Fruit fly (Drosophila melanogaster): ENCODE results near the gene mnb.

The mnb gene

dm6 chrX:17850179-17850578 is 36.8 kb downstream of the mnb start, which contains the start of the genes CG15814 and Spt7 (continued):
- no peak for TF ChIP-seq CG12744 (GFP tag; optimal IDR thresholded peaks at IDR 0.05)
- no peak for TF ChIP-seq Ets65A (GFP tag)
- no peak for TF ChIP-seq crol (GFP tag; IDR thresholded peaks at IDR 0.05)
- peak; percentile 37 for TF ChIP-seq CG3163 (GFP tag; optimal IDR thresholded peaks at IDR 0.05)
- no peak for TF ChIP-seq CG1832 (GFP tag; optimal IDR thresholded peaks at IDR 0.05)
- peak; percentile 66; the same call in 2 of the 3 replicates for TF ChIP-seq hb (GFP tag; IDR thresholded peaks at IDR 0.05; ENCODE audit: partially characterized antibody)
- peak; percentile 85 for TF ChIP-seq HLH4C (GFP tag; IDR thresholded peaks at IDR 0.05; ENCODE audit: partially characterized antibody)
- TF ChIP-seq ase (GFP tag; IDR thresholded peaks at IDR 0.05) = no peak
- no peak for TF ChIP-seq CG30431 (GFP tag; optimal IDR thresholded peaks at IDR 0.05)
- no peak for TF ChIP-seq CG31388 (GFP tag; optimal IDR thresholded peaks at IDR 0.05)
- TF ChIP-seq repo (GFP tag; optimal IDR thresholded peaks at IDR 0.05) = peak; percentile 6
- peak; percentile 92 for TF ChIP-seq bbx (GFP tag; IDR thresholded peaks at IDR 0.05; ENCODE audit: partially characterized antibody)
- TF ChIP-seq CG8089 (GFP tag; optimal IDR thresholded peaks at IDR 0.05) = peak; percentile 12
- peak; percentile 27 for TF ChIP-seq CG13123 (GFP tag; optimal IDR thresholded peaks at IDR 0.05)
- TF ChIP-seq unpg (GFP tag; optimal IDR thresholded peaks at IDR 0.05) = peak; percentile 13
- peak; percentile 88 for TF ChIP-seq Bgb (GFP tag; IDR thresholded peaks at IDR 0.05; ENCODE audit: partially characterized antibody)
- no peak for TF ChIP-seq CG32767 (GFP tag; IDR thresholded peaks at IDR 0.05)
- TF ChIP-seq pfk (GFP tag; optimal IDR thresholded peaks at IDR 0.05) = peak; percentile 62
- TF ChIP-seq chinmo (GFP tag; IDR thresholded peaks at IDR 0.05; ENCODE audit: partially characterized antibody) = peak; percentile 94
- peak; percentile 23 for TF ChIP-seq B-H2 (GFP tag; optimal IDR thresholded peaks at IDR 0.05)
- no peak for TF ChIP-seq TFAM (GFP tag; optimal IDR thresholded peaks at IDR 0.05)
- TF ChIP-seq insv (GFP tag; optimal IDR thresholded peaks at IDR 0.05) = peak in 1 of 2 experiments; percentile 55
- peak; percentile 50 for TF ChIP-seq CG18599 (GFP tag; optimal IDR thresholded peaks at IDR 0.05)
- TF ChIP-seq CG4730 (GFP tag; IDR thresholded peaks at IDR 0.05) = no peak
- TF ChIP-seq jigr1 (GFP tag; IDR thresholded peaks at IDR 0.05) = no peak
- no peak for TF ChIP-seq CG7745 (tag; optimal IDR thresholded peaks at IDR 0.05)
- TF ChIP-seq CG3281 (GFP tag; optimal IDR thresholded peaks at IDR 0.05) = no peak
- peak; percentile 84 for TF ChIP-seq Opbp (GFP tag; IDR thresholded peaks at IDR 0.05; ENCODE audit: partially characterized antibody)
- peak; percentile 29; the same call in 1 of the 2 replicates for TF ChIP-seq Atf6 (GFP tag; IDR thresholded peaks at IDR 0.05)
- TF ChIP-seq CG3847 (GFP tag; IDR thresholded peaks at IDR 0.05) = peak; percentile 48
- no peak for TF ChIP-seq Drgx (GFP tag; IDR thresholded peaks at IDR 0.05)
- peak; percentile 32 for TF ChIP-seq CG30020 (tag; optimal IDR thresholded peaks at IDR 0.05)
- 0 out of 3 replicates have a peak, but pooled peaks have one; percentile 31 for TF ChIP-seq CG11456 (GFP tag; IDR thresholded peaks at IDR 0.05)
- no peak for TF ChIP-seq tll (GFP tag; optimal IDR thresholded peaks at IDR 0.05)
- TF ChIP-seq CG1792 (GFP tag; optimal IDR thresholded peaks at IDR 0.05) = peak; percentile 34
- TF ChIP-seq CG34224 (GFP tag; IDR thresholded peaks at IDR 0.05; ENCODE audit: partially characterized antibody) = peak; percentile 89
- TF ChIP-seq pzg (GFP tag; optimal IDR thresholded peaks at IDR 0.05) = peak; percentile 85
- peak; percentile 85 for TF ChIP-seq Dref (GFP tag; IDR thresholded peaks at IDR 0.05)
- TF ChIP-seq CG11695 (GFP tag; IDR thresholded peaks at IDR 0.05) = no peak
- no peak for TF ChIP-seq HLH3B (GFP tag; IDR thresholded peaks at IDR 0.05)
- TF ChIP-seq tx (GFP tag; optimal IDR thresholded peaks at IDR 0.05) = peak; percentile 15
- TF ChIP-seq her (GFP tag; optimal IDR thresholded peaks at IDR 0.05) = peak; percentile 53
- peak; percentile 58 for TF ChIP-seq E2f2 (GFP tag; IDR thresholded peaks at IDR 0.05)
- peak; percentile 21 for TF ChIP-seq HLH54F (GFP tag; optimal IDR thresholded peaks at IDR 0.05)
- peak; percentile 34 for TF ChIP-seq Lhr (GFP tag; optimal IDR thresholded peaks at IDR 0.05)
- TF ChIP-seq CG15601 (tag; optimal IDR thresholded peaks at IDR 0.05) = peak; percentile 40
- TF ChIP-seq wek (GFP tag; optimal IDR thresholded peaks at IDR 0.05) = peak; percentile 35
- peak; percentile 30 for TF ChIP-seq CG33557 (GFP tag; optimal IDR thresholded peaks at IDR 0.05)
- TF ChIP-seq grn (GFP tag; optimal IDR thresholded peaks at IDR 0.05) = peak; percentile 32
- TF ChIP-seq Bdp1 (GFP tag; optimal IDR thresholded peaks at IDR 0.05) = no peak
- TF ChIP-seq HmgZ (tag; optimal IDR thresholded peaks at IDR 0.05) = peak; percentile 84

All from whole organism, embryonic.